Fruit fly (Drosophila melanogaster) whole organism, embryonic: Measurements from ENCODE around the gene bon.

Source experiments
- Atf-2 ChIP-seq: fragments of 200-800 bp; sonication (Bioruptor generic); optimal IDR thresholded peaks from 2 replicates; lab custom pipeline; 2016; ENCODE audit warnings: missing biosample characterization, missing genetic modification characterization
- B-H2 ChIP-seq: fragments of 200-800 bp; sonication (Bioruptor generic); optimal IDR thresholded peaks from 2 replicates; lab custom pipeline; 2018; ENCODE audit warnings: missing biosample characterization, mild to moderate bottlenecking, missing genetic modification characterization
- Bgb ChIP-seq: fragments of 200-800 bp; sonication (Bioruptor generic); IDR thresholded peaks from 2 replicates; pipeline ENCODE4 v1.3.6; 2022; ENCODE audit warnings: missing biosample characterization, missing genetic modification characterization; ENCODE audit not compliant: partially characterized antibody
- C15 ChIP-seq: fragments of 200-800 bp; sonication (Bioruptor generic); IDR thresholded peaks from 3 replicates; pipeline ENCODE4 v1.3.6; 2022; ENCODE audit warnings: missing biosample characterization, missing genetic modification characterization
- CG10654 ChIP-seq: fragments of 200-800 bp; sonication (Bioruptor generic); optimal IDR thresholded peaks from 2 replicates; lab custom pipeline; 2016; ENCODE audit warnings: missing biosample characterization, missing genetic modification characterization
- CG11085 ChIP-seq: fragments of 200-800 bp; sonication (Bioruptor generic); IDR thresholded peaks from 2 replicates; pipeline ENCODE4 v1.3.6; 2022; ENCODE audit warnings: missing biosample characterization, missing genetic modification characterization
- CG12942 ChIP-seq: fragments of 200-800 bp; sonication (Bioruptor generic); optimal IDR thresholded peaks from 3 replicates; lab custom pipeline; 2016; ENCODE audit warnings: missing biosample characterization, missing genetic modification characterization
- CG13624 ChIP-seq: fragments of 200-800 bp; sonication (Bioruptor generic); optimal IDR thresholded peaks from 2 replicates; lab custom pipeline; 2016; ENCODE audit warnings: missing biosample characterization, missing genetic modification characterization
- CG16815 ChIP-seq: fragments of 200-800 bp; sonication (Bioruptor generic); optimal IDR thresholded peaks from 3 replicates; lab custom pipeline; 2017; ENCODE audit warnings: missing biosample characterization, mild to moderate bottlenecking, missing genetic modification characterization
- CG17359 ChIP-seq: fragments of 200-800 bp; sonication (Bioruptor generic); optimal IDR thresholded peaks from 3 replicates; lab custom pipeline; 2018; ENCODE audit warnings: missing biosample characterization, mild to moderate bottlenecking, missing genetic modification characterization, moderate library complexity
- CG17568 ChIP-seq: fragments of 200-800 bp; sonication (Bioruptor generic); optimal IDR thresholded peaks from 2 replicates; lab custom pipeline; 2018; ENCODE audit warnings: missing biosample characterization, mild to moderate bottlenecking, missing genetic modification characterization, moderate library complexity
- CG17802 ChIP-seq: fragments of 200-800 bp; sonication (Bioruptor generic); optimal IDR thresholded peaks from 2 replicates; lab custom pipeline; 2018; ENCODE audit warnings: missing biosample characterization, mild to moderate bottlenecking, missing genetic modification characterization, moderate library complexity
- CG18262 ChIP-seq: fragments of 200-800 bp; optimal IDR thresholded peaks from 3 replicates; lab custom pipeline; 2019; ENCODE audit warnings: missing biosample characterization, mild to moderate bottlenecking, missing genetic modification characterization, moderate library complexity
- CG2129 ChIP-seq: fragments of 200-800 bp; sonication (Bioruptor generic); IDR thresholded peaks from 2 replicates; pipeline ENCODE4 v1.3.6; 2022; ENCODE audit warnings: missing biosample characterization, missing genetic modification characterization; ENCODE audit not compliant: partially characterized antibody
- CG2199 ChIP-seq: fragments of 200-800 bp; sonication (Bioruptor generic); IDR thresholded peaks from 3 replicates; pipeline ENCODE4 v1.3.6; 2022; ENCODE audit warnings: missing biosample characterization, missing genetic modification characterization
- CG31365 ChIP-seq: fragments of 200-800 bp; sonication (Bioruptor generic); optimal IDR thresholded peaks from 2 replicates; lab custom pipeline; 2018; ENCODE audit warnings: missing biosample characterization, mild to moderate bottlenecking, missing genetic modification characterization
- CG32532 ChIP-seq: fragments of 200-800 bp; sonication (Bioruptor generic); IDR thresholded peaks from 2 replicates; pipeline ENCODE4 v1.3.6; 2022; ENCODE audit warnings: missing biosample characterization, missing genetic modification characterization
- CG4282 ChIP-seq: fragments of 200-800 bp; sonication (Bioruptor generic); optimal IDR thresholded peaks from 2 replicates; lab custom pipeline; 2016; ENCODE audit warnings: missing biosample characterization, missing genetic modification characterization
- CG4328 ChIP-seq: fragments of 200-800 bp; sonication (Bioruptor generic); optimal IDR thresholded peaks from 3 replicates; lab custom pipeline; 2017; ENCODE audit warnings: missing biosample characterization, missing genetic modification reagents, missing genetic modification characterization
- CG6791 ChIP-seq: fragments of 200-800 bp; sonication (Bioruptor generic); IDR thresholded peaks from 3 replicates; pipeline ENCODE4 v1.3.6; 2022; ENCODE audit warnings: missing biosample characterization, missing genetic modification characterization; ENCODE audit not compliant: partially characterized antibody
- CG7839 ChIP-seq: fragments of 200-800 bp; sonication (Bioruptor generic); optimal IDR thresholded peaks from 3 replicates; lab custom pipeline; 2018; ENCODE audit warnings: missing biosample characterization, mild to moderate bottlenecking, missing genetic modification characterization, moderate library complexity
- CG8359 ChIP-seq: fragments of 200-800 bp; sonication (Bioruptor generic); optimal IDR thresholded peaks from 2 replicates; lab custom pipeline; 2017; ENCODE audit warnings: missing biosample characterization, mild to moderate bottlenecking, missing genetic modification characterization, borderline replicate concordance
- CG9932 ChIP-seq: fragments of 200-800 bp; sonication (Bioruptor generic); IDR thresholded peaks from 2 replicates; pipeline ENCODE4 v1.3.6; 2022; ENCODE audit warnings: missing biosample characterization, missing genetic modification characterization
- Dek ChIP-seq: fragments of 200-800 bp; sonication (Bioruptor generic); optimal IDR thresholded peaks from 3 replicates; lab custom pipeline; 2019; ENCODE audit warnings: missing biosample characterization, mild to moderate bottlenecking, missing genetic modification characterization, moderate library complexity
- Fer2 ChIP-seq: fragments of 200-800 bp; sonication (Bioruptor generic); optimal IDR thresholded peaks from 2 replicates; lab custom pipeline; 2018; ENCODE audit warnings: missing biosample characterization, mild to moderate bottlenecking, missing genetic modification characterization, moderate library complexity
- Gsc ChIP-seq: fragments of 200-800 bp; sonication (Bioruptor generic); IDR thresholded peaks from 2 replicates; pipeline ENCODE4 v1.3.6; 2022; ENCODE audit warnings: missing biosample characterization, missing genetic modification characterization
- NC2α ChIP-seq: fragments of 200-800 bp; sonication (Bioruptor generic); optimal IDR thresholded peaks from 2 replicates; lab custom pipeline; 2016; ENCODE audit warnings: missing biosample characterization, missing genetic modification characterization
- Oli ChIP-seq: fragments of 200-800 bp; sonication (Bioruptor generic); optimal IDR thresholded peaks from 2 replicates; lab custom pipeline; 2018; ENCODE audit warnings: missing biosample characterization, mild to moderate bottlenecking, missing genetic modification characterization, moderate library complexity
- Pdp1 ChIP-seq, 2 experiments: fragments of 200-800 bp; sonication (Bioruptor generic); optimal IDR thresholded peaks; 3 replicates each; lab custom pipeline; 2016; ENCODE audit warnings: missing biosample characterization in 2 of 2, missing genetic modification characterization in 2 of 2, mild to moderate bottlenecking in 1 of 2, moderate library complexity in 1 of 2
- Scr ChIP-seq: fragments of 200-800 bp; sonication (Bioruptor generic); IDR thresholded peaks from 2 replicates; pipeline ENCODE4 v1.3.6; 2022; ENCODE audit warnings: missing biosample characterization, missing genetic modification characterization; ENCODE audit not compliant: partially characterized antibody
- Sry-β ChIP-seq: fragments of 200-800 bp; sonication (Bioruptor generic); optimal IDR thresholded peaks from 2 replicates; lab custom pipeline; 2018; ENCODE audit warnings: missing biosample characterization, mild to moderate bottlenecking, missing genetic modification characterization, moderate library complexity
- Taf1 ChIP-seq: fragments of 200-800 bp; sonication (Bioruptor generic); IDR thresholded peaks from 2 replicates; pipeline ENCODE4 v1.3.6; 2022; ENCODE audit warnings: missing biosample characterization, missing genetic modification characterization
- az2 ChIP-seq: fragments of 200-800 bp; sonication (Bioruptor generic); optimal IDR thresholded peaks from 3 replicates; lab custom pipeline; 2016; ENCODE audit warnings: missing biosample characterization, missing genetic modification characterization
- chm ChIP-seq: fragments of 200-800 bp; sonication (Bioruptor generic); IDR thresholded peaks from 2 replicates; pipeline ENCODE4 v1.3.6; 2022; ENCODE audit warnings: missing biosample characterization, missing genetic modification characterization
- crol ChIP-seq: fragments of 200-800 bp; sonication (Bioruptor generic); IDR thresholded peaks from 2 replicates; pipeline ENCODE4 v1.3.6; 2022; ENCODE audit warnings: missing biosample characterization, missing genetic modification characterization
- fru ChIP-seq: fragments of >200 bp; optimal IDR thresholded peaks from 2 replicates; lab custom pipeline; 2017
- gsb-n ChIP-seq: fragments of 200-800 bp; sonication (Bioruptor generic); optimal IDR thresholded peaks from 3 replicates; lab custom pipeline; 2018; ENCODE audit warnings: missing biosample characterization, mild to moderate bottlenecking, missing genetic modification characterization
- jigr1 ChIP-seq: fragments of 200-800 bp; sonication (Bioruptor generic); IDR thresholded peaks from 3 replicates; pipeline ENCODE4 v1.3.6; 2022; ENCODE audit warnings: missing biosample characterization, missing genetic modification characterization
- jumu ChIP-seq: fragments of 200-800 bp; sonication (Bioruptor generic); optimal IDR thresholded peaks from 3 replicates; lab custom pipeline; 2016; ENCODE audit warnings: missing biosample characterization, missing genetic modification characterization
- seq ChIP-seq: fragments of 200-800 bp; sonication (Bioruptor generic); IDR thresholded peaks from 2 replicates; pipeline ENCODE4 v1.3.6; 2022; ENCODE audit warnings: missing biosample characterization, missing genetic modification characterization
- tup ChIP-seq: fragments of 200-800 bp; sonication (Bioruptor generic); optimal IDR thresholded peaks from 2 replicates; lab custom pipeline; 2016; ENCODE audit warnings: missing biosample characterization, mild to moderate bottlenecking, missing genetic modification characterization, moderate library complexity
- wek ChIP-seq: fragments of 200-800 bp; sonication (Bioruptor generic); optimal IDR thresholded peaks from 3 replicates; lab custom pipeline; 2018; ENCODE audit warnings: missing biosample characterization, mild to moderate bottlenecking, missing genetic modification characterization, moderate library complexity
- zen2 ChIP-seq: fragments of 200-800 bp; sonication (Bioruptor generic); IDR thresholded peaks from 3 replicates; pipeline ENCODE4 v1.3.6; 2022; ENCODE audit warnings: missing biosample characterization, missing genetic modification characterization; ENCODE audit not compliant: partially characterized antibody
- zfh2 ChIP-seq: fragments of 200-800 bp; sonication (Bioruptor generic); optimal IDR thresholded peaks from 2 replicates; lab custom pipeline; 2016; ENCODE audit warnings: missing biosample characterization, missing genetic modification characterization

The bon gene

DNA sequence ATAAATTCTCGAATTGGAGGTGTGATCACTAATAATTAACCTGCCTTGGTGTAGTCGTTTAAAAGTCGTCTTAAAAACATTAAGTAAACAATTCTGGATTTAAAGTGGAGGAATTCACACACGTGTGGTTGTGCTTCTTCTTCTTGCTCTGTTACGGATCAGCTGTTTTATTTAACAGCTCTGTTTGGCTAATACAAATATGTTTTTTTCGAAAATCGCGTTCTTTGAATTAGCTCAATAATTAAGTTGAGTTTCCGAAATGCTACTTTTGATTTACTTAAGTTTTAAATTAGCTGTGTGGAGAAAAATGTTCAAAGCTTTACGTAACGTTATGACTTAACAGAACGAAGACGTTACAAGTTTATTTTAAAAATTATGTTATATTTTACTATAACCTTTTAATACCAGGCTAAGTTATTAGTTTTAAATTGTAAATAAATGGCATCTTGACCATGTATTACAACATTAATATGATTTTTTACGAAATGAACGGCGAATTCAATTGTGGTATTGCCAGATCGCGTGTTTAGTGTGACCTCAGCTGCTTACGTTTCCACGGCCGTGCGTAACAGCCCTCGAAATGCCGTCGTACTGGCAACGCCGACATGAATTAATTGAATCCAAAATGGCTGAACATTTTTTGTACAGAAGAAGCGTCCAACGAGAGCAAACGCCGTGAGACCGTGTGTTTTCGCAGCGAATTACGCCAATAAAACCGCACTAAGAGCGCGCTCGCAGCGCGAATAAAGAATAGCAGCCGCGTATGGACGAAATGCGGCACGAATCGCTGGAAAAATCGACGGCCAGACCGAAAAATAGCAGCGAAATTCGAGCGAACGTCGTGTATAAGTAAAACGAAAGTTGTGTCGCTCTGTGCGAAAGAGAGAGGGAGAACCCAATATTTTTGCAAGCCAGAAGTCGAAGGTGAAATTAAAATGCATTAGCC is at the start of gene bon, which contains the start of gene Pus1 (continued):
- TF ChIP-seq CG2129 (GFP tag; lab: Robert Waterston, UW) (no peak), Dek (tag; lab: Kevin White, UChicago) (no peak), Fer2 (tag; lab: Kevin White, UChicago) (no peak), CG31365 (tag; lab: Kevin White, UChicago) (no peak), CG17568 (no peak), Taf1 (no peak), chm (no peak), CG2199 (GFP tag; lab: Robert Waterston, UW) (0 out of 3 replicates have a peak, but pooled peaks have one; percentile 16), Gsc (GFP tag; lab: Robert Waterston, UW) (no peak), wek (GFP tag; lab: Kevin White, UChicago) (no peak), NC2α (GFP tag; lab: Kevin White, UChicago) (no peak), Pdp1 (GFP tag; optimal IDR thresholded peaks at IDR 0.05; lab: Kevin White, UChicago) (peak in 1 of 2 experiments; percentile 87), seq (GFP tag; lab: Robert Waterston, UW) (no peak; the same call in 1 of the 2 replicates), Oli (tag; lab: Kevin White, UChicago) (no peak), fru (lab: Kevin White, UChicago) (no peak), CG32532 (GFP tag; lab: Robert Waterston, UW) (peak; percentile 37; the same call in 1 of the 2 replicates), jumu (GFP tag; lab: Kevin White, UChicago) (peak; percentile 32), CG8359 (GFP tag; lab: Kevin White, UChicago) (no peak), CG4282 (no peak), Atf-2 (no peak), tup (GFP tag; lab: Kevin White, UChicago) (no peak), CG17802 (tag; lab: Kevin White, UChicago) (no peak), gsb-n (tag; lab: Kevin White, UChicago) (no peak), CG7839 (tag; lab: Kevin White, UChicago) (peak; percentile 1), Sry-β (no peak), CG16815 (GFP tag; lab: Kevin White, UChicago) (no peak), CG6791 (GFP tag; lab: Robert Waterston, UW) (no peak), Scr (GFP tag; lab: Robert Waterston, UW) (peak; percentile 39), Bgb (GFP tag; lab: Robert Waterston, UW) (peak; percentile 57), jigr1 (GFP tag; lab: Robert Waterston, UW) (no peak), CG10654 (GFP tag; lab: Kevin White, UChicago) (no peak), B-H2 (GFP tag; lab: Kevin White, UChicago) (no peak), CG18262 (peak; percentile 21), CG11085 (no peak), CG13624 (GFP tag; lab: Kevin White, UChicago) (peak; percentile 8), az2 (no peak), CG17359 (no peak), CG4328 (no peak), C15 (GFP tag; lab: Robert Waterston, UW) (no peak), zen2 (GFP tag; lab: Robert Waterston, UW) (no peak), CG9932 (GFP tag; lab: Robert Waterston, UW) (peak; percentile 54), zfh2 (GFP tag; lab: Kevin White, UChicago) (peak; percentile 17), crol (GFP tag; lab: Robert Waterston, UW) (no peak), CG12942 (GFP tag; lab: Kevin White, UChicago) (no peak)
